Fruit fly (Drosophila melanogaster): Measurements from ENCODE around the gene Cka.
A peak's percentile ranks its signal among the peaks of the same experiment; 100 is the strongest.

Cka gene

dm6 chr2L:7991391-7991876 lies 39.1 kb upstream of the Cka start:
- TF ChIP-seq achi (GFP tag; optimal IDR thresholded peaks at IDR 0.05) (no peak), CG8632 (GFP tag; optimal IDR thresholded peaks at IDR 0.05) (no peak), fkh (GFP tag; optimal IDR thresholded peaks at IDR 0.05) (no peak), Eip93F (GFP tag; optimal IDR thresholded peaks at IDR 0.05) (peak; percentile 47), dac (GFP tag; optimal IDR thresholded peaks at IDR 0.05) (no peak), CG1621 (tag; optimal IDR thresholded peaks at IDR 0.05) (peak; percentile 2), salr (GFP tag; optimal IDR thresholded peaks at IDR 0.05) (no peak), net (GFP tag; optimal IDR thresholded peaks at IDR 0.05) (peak; percentile 3), CG8119 (GFP tag; IDR thresholded peaks at IDR 0.05) (no peak), fd85E (GFP tag; optimal IDR thresholded peaks at IDR 0.05) (no peak), CG10631 (GFP tag; optimal IDR thresholded peaks at IDR 0.05) (no peak), CG31627 (GFP tag; optimal IDR thresholded peaks at IDR 0.05) (no peak), Sox14 (GFP tag; optimal IDR thresholded peaks at IDR 0.05) (peak; percentile 56), svp (GFP tag) (peak; percentile 62), spab (GFP tag; optimal IDR thresholded peaks at IDR 0.05) (no peak), Lpt (GFP tag; optimal IDR thresholded peaks at IDR 0.05) (no peak), CG9139 (GFP tag; optimal IDR thresholded peaks at IDR 0.05) (peak; percentile 24), vri (GFP tag; optimal IDR thresholded peaks at IDR 0.05) (peak; percentile 2), ss (GFP tag; optimal IDR thresholded peaks at IDR 0.05) (peak; percentile 10 to 23), Met (GFP tag; optimal IDR thresholded peaks at IDR 0.05) (no peak), Blimp-1 (GFP tag; optimal IDR thresholded peaks at IDR 0.05) (peak; percentile 7), pdm3 (GFP tag; optimal IDR thresholded peaks at IDR 0.05) (no peak), CG6163 (GFP tag; IDR thresholded peaks at IDR 0.05) (peak; percentile 45; the same call in 2 of the 3 replicates), CG7368 (GFP tag; optimal IDR thresholded peaks at IDR 0.05) (peak; percentile 15)

DNA sequence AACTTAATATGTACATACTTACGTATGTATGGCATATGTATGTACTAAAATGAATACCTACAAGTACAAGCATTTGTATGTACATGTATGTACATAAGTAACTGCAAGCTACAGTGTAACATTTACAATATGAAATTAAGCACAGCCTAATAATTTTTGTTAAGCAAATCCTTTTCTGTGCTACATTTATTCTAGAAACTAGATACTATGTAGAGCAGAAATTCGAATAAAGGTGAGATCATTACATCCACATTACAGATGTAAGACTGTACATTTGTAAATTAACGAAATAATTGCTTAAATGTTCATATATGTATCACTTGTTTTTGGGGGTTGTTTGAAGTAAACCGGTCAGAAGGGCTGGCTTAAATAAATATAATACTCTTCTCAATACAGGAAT lies 38.6 kb upstream of the Cka start:
- 0 out of 3 replicates have a peak, but pooled peaks have one; percentile 39 for TF ChIP-seq eg (GFP tag; IDR thresholded peaks at IDR 0.05)
- TF ChIP-seq acj6 (GFP tag; optimal IDR thresholded peaks at IDR 0.05), result peak; percentile 48
- no peak for TF ChIP-seq CG1621 (tag; optimal IDR thresholded peaks at IDR 0.05)
- no peak for TF ChIP-seq fd59A (GFP tag; optimal IDR thresholded peaks at IDR 0.05)
- TF ChIP-seq CG32006 (GFP tag; optimal IDR thresholded peaks at IDR 0.05), result peak; percentile 24
- peak; percentile 38 for TF ChIP-seq Hr4 (GFP tag; optimal IDR thresholded peaks at IDR 0.05)
- TF ChIP-seq fkh (GFP tag; optimal IDR thresholded peaks at IDR 0.05), result no peak
- TF ChIP-seq dsx (GFP tag; optimal IDR thresholded peaks at IDR 0.05; ENCODE audit: poor library complexity, severe bottlenecking), result peak; percentile 19
- TF ChIP-seq CG11902 (GFP tag; optimal IDR thresholded peaks at IDR 0.05), result no peak
- TF ChIP-seq CG10631 (GFP tag; optimal IDR thresholded peaks at IDR 0.05), result no peak
- TF ChIP-seq CG6792 (GFP tag; optimal IDR thresholded peaks at IDR 0.05), result peak; percentile 36
- no peak for TF ChIP-seq Lpt (GFP tag; optimal IDR thresholded peaks at IDR 0.05)
- TF ChIP-seq Eip78C (GFP tag), result peak; percentile 86
- TF ChIP-seq CG6854 (GFP tag; optimal IDR thresholded peaks at IDR 0.05), result no peak
- TF ChIP-seq Eip75B (GFP tag; optimal IDR thresholded peaks at IDR 0.05), result no peak
- TF ChIP-seq svp (GFP tag), result peak; percentile 81
- no peak for TF ChIP-seq ss (GFP tag; optimal IDR thresholded peaks at IDR 0.05)
- peak; percentile 25 for TF ChIP-seq vri (GFP tag; optimal IDR thresholded peaks at IDR 0.05)
- peak; percentile 79 for TF ChIP-seq esn (GFP tag; optimal IDR thresholded peaks at IDR 0.05)
- TF ChIP-seq CG6163 (GFP tag; IDR thresholded peaks at IDR 0.05), result 0 out of 3 replicates have a peak, but pooled peaks have one; percentile 39
- TF ChIP-seq dac (GFP tag; optimal IDR thresholded peaks at IDR 0.05), result no peak
- TF ChIP-seq CG3032 (tag; optimal IDR thresholded peaks at IDR 0.05), result no peak
- peak; percentile 62 for TF ChIP-seq Ets21C (GFP tag; optimal IDR thresholded peaks at IDR 0.05)
- TF ChIP-seq CG7368 (GFP tag; optimal IDR thresholded peaks at IDR 0.05), result peak; percentile 20
- TF ChIP-seq pdm3 (GFP tag; optimal IDR thresholded peaks at IDR 0.05), result peak; percentile 60
- no peak for TF ChIP-seq fd85E (GFP tag; optimal IDR thresholded peaks at IDR 0.05)
- 0 out of 2 replicates have a peak, but pooled peaks have one; percentile 15 for TF ChIP-seq CG15336 (GFP tag; IDR thresholded peaks at IDR 0.05)
- peak; percentile 40 for TF ChIP-seq Met (GFP tag; optimal IDR thresholded peaks at IDR 0.05)
- no peak for TF ChIP-seq CG4318 (GFP tag; optimal IDR thresholded peaks at IDR 0.05)
- TF ChIP-seq Sox15 (GFP tag; optimal IDR thresholded peaks at IDR 0.05), result peak; percentile 5
- peak; percentile 8 for TF ChIP-seq Ets96B (tag; optimal IDR thresholded peaks at IDR 0.05)
- TF ChIP-seq OdsH (GFP tag; optimal IDR thresholded peaks at IDR 0.05), result peak; percentile 46
- TF ChIP-seq CG3919 (GFP tag; optimal IDR thresholded peaks at IDR 0.05), result peak; percentile 19
- peak; percentile 45 for TF ChIP-seq CG34406 (GFP tag; optimal IDR thresholded peaks at IDR 0.05)
- no peak for TF ChIP-seq CG11762 (GFP tag; optimal IDR thresholded peaks at IDR 0.05; ENCODE audit: insufficient read depth)
- TF ChIP-seq lz (GFP tag; optimal IDR thresholded peaks at IDR 0.05), result peak; percentile 78
- peak; percentile 86 for TF ChIP-seq CG31627 (GFP tag; optimal IDR thresholded peaks at IDR 0.05)
- TF ChIP-seq Blimp-1 (GFP tag; optimal IDR thresholded peaks at IDR 0.05), result no peak
- TF ChIP-seq CG11294 (GFP tag; IDR thresholded peaks at IDR 0.05), result no peak

Data from whole organism, prepupa.